Fruit fly (Drosophila melanogaster): ENCODE measurements around the gene Rab9D.

Rab9D gene

DNA sequence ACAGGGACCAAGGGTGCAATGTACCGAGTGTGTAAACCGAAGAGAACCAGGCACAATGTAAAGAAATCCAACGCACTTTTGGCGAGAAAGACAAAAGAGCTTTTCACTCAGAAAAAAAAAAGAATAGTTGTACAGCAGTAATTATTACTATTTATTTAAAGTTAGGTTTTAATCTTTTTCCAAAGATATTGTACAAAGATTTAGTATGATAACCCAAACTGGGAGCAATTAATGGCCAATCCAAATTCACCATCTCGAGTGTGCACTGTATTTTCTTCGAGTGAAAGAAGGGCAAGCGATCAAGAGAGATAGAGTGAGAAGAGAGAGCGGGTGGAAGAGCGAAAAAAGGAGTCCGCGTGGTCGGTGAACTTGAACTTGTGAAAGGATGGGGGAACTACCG lies 4.4 kb upstream of the Rab9D start:
- TF ChIP-seq OdsH (GFP tag; optimal IDR thresholded peaks at IDR 0.05), result peak; percentile 89
- TF ChIP-seq dmrt93B (GFP tag; optimal IDR thresholded peaks at IDR 0.05), result peak; percentile 84
- TF ChIP-seq Dfd (GFP tag; optimal IDR thresholded peaks at IDR 0.05), result no peak
- no peak for TF ChIP-seq Hr83 (GFP tag; optimal IDR thresholded peaks at IDR 0.05; ENCODE audit: poor library complexity, severe bottlenecking)
- TF ChIP-seq fru (GFP tag; optimal IDR thresholded peaks at IDR 0.05), result peak; percentile 97
- TF ChIP-seq pan (optimal IDR thresholded peaks at IDR 0.05), result no peak
- TF ChIP-seq GATAd (GFP tag; optimal IDR thresholded peaks at IDR 0.05), result peak; percentile 47
- TF ChIP-seq Jra (GFP tag; optimal IDR thresholded peaks at IDR 0.05), result peak; percentile 70
- peak; percentile 38 for TF ChIP-seq dsf (GFP tag; optimal IDR thresholded peaks at IDR 0.05; ENCODE audit: borderline replicate concordance)
- peak; percentile 55 for TF ChIP-seq CG9705 (GFP tag; optimal IDR thresholded peaks at IDR 0.05)
- TF ChIP-seq Sp1 (GFP tag; optimal IDR thresholded peaks at IDR 0.05), result peak; percentile 92
- TF ChIP-seq dl (GFP tag; optimal IDR thresholded peaks at IDR 0.05; ENCODE audit: insufficient read depth in 1 of 2, partially characterized antibody in 2 of 2), result no peak
- peak; percentile 94 for TF ChIP-seq HLH106 (tag; optimal IDR thresholded peaks at IDR 0.05)
- peak; percentile 90 for TF ChIP-seq rgr (GFP tag; optimal IDR thresholded peaks at IDR 0.05)
- TF ChIP-seq N (GFP tag; optimal IDR thresholded peaks at IDR 0.05), result no peak
- TF ChIP-seq h (GFP tag; optimal IDR thresholded peaks at IDR 0.05), result peak; percentile 95
- peak; percentile 94 for TF ChIP-seq psq (GFP tag; optimal IDR thresholded peaks at IDR 0.05)
- TF ChIP-seq foxo (GFP tag; optimal IDR thresholded peaks at IDR 0.05), result peak; percentile 35 to 96
- TF ChIP-seq tai (GFP tag; optimal IDR thresholded peaks at IDR 0.05), result peak; percentile 88
- TF ChIP-seq sage (GFP tag; optimal IDR thresholded peaks at IDR 0.05), result peak; percentile 89
- TF ChIP-seq CrebA (GFP tag; optimal IDR thresholded peaks at IDR 0.05; ENCODE audit: borderline replicate concordance), result peak; percentile 21
- TF ChIP-seq Hnf4 (GFP tag; optimal IDR thresholded peaks at IDR 0.05), result peak; percentile 84
- no peak for TF ChIP-seq sv (GFP tag; optimal IDR thresholded peaks at IDR 0.05)
- TF ChIP-seq lola (GFP tag; optimal IDR thresholded peaks at IDR 0.05), result no peak
- TF ChIP-seq Vsx2 (GFP tag; optimal IDR thresholded peaks at IDR 0.05; ENCODE audit: partially characterized antibody), result no peak
- no peak for TF ChIP-seq Dif (GFP tag; optimal IDR thresholded peaks at IDR 0.05; ENCODE audit: partially characterized antibody)
- TF ChIP-seq jim (GFP tag; optimal IDR thresholded peaks at IDR 0.05), result no peak
- peak; percentile 92 for TF ChIP-seq br (GFP tag; optimal IDR thresholded peaks at IDR 0.05)
- peak; percentile 93 for TF ChIP-seq ey (GFP tag; optimal IDR thresholded peaks at IDR 0.05)
- peak; percentile 81 for TF ChIP-seq CG32264 (GFP tag; optimal IDR thresholded peaks at IDR 0.05)
- peak; percentile 24 for TF ChIP-seq Mio (GFP tag; optimal IDR thresholded peaks at IDR 0.05)
- TF ChIP-seq Rel (GFP tag; optimal IDR thresholded peaks at IDR 0.05), result peak; percentile 42
- peak; percentile 19 for TF ChIP-seq Rel (tag; optimal IDR thresholded peaks at IDR 0.05)
- peak; percentile 74 for TF ChIP-seq brk (GFP tag; optimal IDR thresholded peaks at IDR 0.05)
- no peak for TF ChIP-seq Myc (optimal IDR thresholded peaks at IDR 0.05)
- no peak for TF ChIP-seq Abd-B (GFP tag; optimal IDR thresholded peaks at IDR 0.05)
- peak; percentile 90 for TF ChIP-seq woc (GFP tag; optimal IDR thresholded peaks at IDR 0.05)
- TF ChIP-seq usp (GFP tag; optimal IDR thresholded peaks at IDR 0.05), result no peak
- no peak for TF ChIP-seq Hr78 (GFP tag; optimal IDR thresholded peaks at IDR 0.05)

DNA sequence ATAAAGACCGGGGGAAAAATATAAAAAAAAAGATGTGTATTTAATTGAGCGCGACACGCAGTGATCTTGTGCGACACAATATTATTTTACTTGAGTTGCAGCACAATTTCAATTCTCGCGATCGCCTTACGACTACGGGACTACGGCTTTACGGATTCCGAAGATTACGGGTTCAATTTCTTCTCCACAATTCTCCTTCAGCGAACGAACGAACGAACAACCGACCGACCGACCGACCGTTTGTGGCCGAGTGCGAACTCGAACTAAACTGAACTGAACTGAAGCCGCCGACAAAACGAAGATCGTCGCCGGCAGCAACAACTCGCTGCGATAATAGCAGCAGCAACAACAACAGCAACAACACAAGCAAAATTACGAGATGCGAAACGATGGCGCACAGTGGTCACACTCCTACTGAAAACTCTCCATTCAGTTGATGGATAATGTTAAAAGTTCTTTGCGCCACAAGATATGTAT lies 3.7 kb upstream of the Rab9D start, which contains the start of gene spri:
TSS of gene spri (minus strand) at position 265 of the 477 bp plus-strand sequence.
- peak; percentile 38 for TF ChIP-seq Sp1 (GFP tag; optimal IDR thresholded peaks at IDR 0.05)
- TF ChIP-seq Mio (GFP tag; optimal IDR thresholded peaks at IDR 0.05), result no peak
- TF ChIP-seq OdsH (GFP tag; optimal IDR thresholded peaks at IDR 0.05), result peak; percentile 2
- TF ChIP-seq Hnf4 (GFP tag; optimal IDR thresholded peaks at IDR 0.05), result peak; percentile 50
- TF ChIP-seq Rel (GFP tag; optimal IDR thresholded peaks at IDR 0.05), result no peak
- TF ChIP-seq Rel (tag; optimal IDR thresholded peaks at IDR 0.05), result peak; percentile 49
- peak; percentile 36 for TF ChIP-seq rgr (GFP tag; optimal IDR thresholded peaks at IDR 0.05)
- peak; percentile 41 for TF ChIP-seq br (GFP tag; optimal IDR thresholded peaks at IDR 0.05)
- TF ChIP-seq h (GFP tag; optimal IDR thresholded peaks at IDR 0.05), result peak; percentile 22
- TF ChIP-seq ey (GFP tag; optimal IDR thresholded peaks at IDR 0.05), result no peak
- peak; percentile 65 for TF ChIP-seq woc (GFP tag; optimal IDR thresholded peaks at IDR 0.05)
- no peak for TF ChIP-seq Hr83 (GFP tag; optimal IDR thresholded peaks at IDR 0.05; ENCODE audit: poor library complexity, severe bottlenecking)
- TF ChIP-seq Myc (optimal IDR thresholded peaks at IDR 0.05), result no peak
- TF ChIP-seq tai (GFP tag; optimal IDR thresholded peaks at IDR 0.05), result no peak
- TF ChIP-seq foxo (GFP tag; optimal IDR thresholded peaks at IDR 0.05), result peak in 1 of 2 experiments; percentile 6
- peak; percentile 14 for TF ChIP-seq Dif (GFP tag; optimal IDR thresholded peaks at IDR 0.05; ENCODE audit: partially characterized antibody)
- no peak for TF ChIP-seq CG9705 (GFP tag; optimal IDR thresholded peaks at IDR 0.05)
- TF ChIP-seq sage (GFP tag; optimal IDR thresholded peaks at IDR 0.05), result no peak

Measured in whole organism, wandering third instar larva.